ENCODE assay signal across 5 worm cellular contexts in the genomic region with DNA sequence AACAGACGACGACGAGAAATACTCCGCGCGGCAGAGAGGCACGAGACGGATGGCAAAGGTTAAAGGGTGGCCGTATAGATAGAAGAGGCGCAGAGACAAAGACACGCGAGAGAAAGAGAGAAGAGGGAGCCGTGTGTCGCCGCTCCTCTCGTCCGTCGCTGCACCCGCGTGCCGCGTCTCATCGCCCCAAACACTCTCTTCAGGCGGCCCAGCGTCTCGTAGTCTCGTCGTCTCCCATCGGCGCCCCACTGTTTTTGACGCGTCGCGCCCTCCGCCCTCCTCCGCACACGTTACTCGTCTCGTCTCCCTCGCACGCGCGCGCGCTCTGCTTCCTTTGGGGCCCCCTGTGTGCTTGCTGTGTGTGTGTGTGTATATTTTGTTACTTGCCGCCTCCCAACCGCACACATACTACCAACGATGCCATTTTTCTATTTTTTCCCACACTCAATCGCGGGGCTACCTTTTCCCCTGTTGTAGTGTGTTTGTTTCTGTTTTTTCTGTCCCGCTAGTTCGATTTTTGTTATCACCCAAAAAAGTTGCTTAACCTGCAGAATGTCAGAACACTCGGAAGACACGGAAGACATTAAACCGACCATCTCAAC.
TF ChIP-seq lines count a peak whose summit lies in the region.

A gene (plus strand): TSS at position 552 of the 602 bp plus-strand sequence.

TF ChIP-seq in whole organism, L1 larva, 84 proteins besides CTCF, POLR2A, EP300 and RAD21 (continues in another document):
- TF ChIP-seq lin-14 (GFP tag; optimal IDR thresholded peaks at IDR 0.05; lab: Kevin White, UChicago) (peak; percentile 84), ceh-88 (GFP tag; IDR thresholded peaks at IDR 0.05; lab: Robert Waterston, UW) (no peak), nhr-12 (tag; optimal IDR thresholded peaks at IDR 0.05; lab: Kevin White, UChicago) (no peak), aly-2 (tag; optimal IDR thresholded peaks at IDR 0.05; lab: Kevin White, UChicago) (no peak), aha-1 (tag; optimal IDR thresholded peaks at IDR 0.05; lab: Kevin White, UChicago) (no peak), fkh-10 (GFP tag; optimal IDR thresholded peaks at IDR 0.05; lab: Kevin White, UChicago) (peak; percentile 26), efl-3 (GFP tag; optimal IDR thresholded peaks at IDR 0.05; lab: Kevin White, UChicago) (peak; percentile 9), nhr-84 (tag; optimal IDR thresholded peaks at IDR 0.05; lab: Kevin White, UChicago) (no peak), nhr-11 (tag; optimal IDR thresholded peaks at IDR 0.05; lab: Kevin White, UChicago) (no peak), nhr-76 (tag; optimal IDR thresholded peaks at IDR 0.05; lab: Kevin White, UChicago) (no peak), unc-98 (GFP tag; IDR thresholded peaks at IDR 0.05; lab: Robert Waterston, UW) (no peak), ztf-11 (tag; optimal IDR thresholded peaks at IDR 0.05; lab: Kevin White, UChicago) (peak in 1 of 2 experiments; percentile 18), nhr-237 (tag; optimal IDR thresholded peaks at IDR 0.05; lab: Kevin White, UChicago) (no peak), nhr-47 (tag; optimal IDR thresholded peaks at IDR 0.05; lab: Kevin White, UChicago) (peak; percentile 79), hlh-4 (tag; optimal IDR thresholded peaks at IDR 0.05; lab: Kevin White, UChicago) (no peak), elt-2 (tag; optimal IDR thresholded peaks at IDR 0.05; lab: Kevin White, UChicago) (peak; percentile 38), ceh-63 (GFP tag; optimal IDR thresholded peaks at IDR 0.05; lab: Kevin White, UChicago) (no peak)

TF ChIP-seq in whole organism, L3 larva, 47 proteins besides CTCF, POLR2A, EP300 and RAD21 (continues in another document):
- TF ChIP-seq ama-1 (optimal IDR thresholded peaks at IDR 0.05; lab: Kevin White, UChicago), result no peak
- peak; percentile 2 for TF ChIP-seq R02D3.7 (tag; optimal IDR thresholded peaks at IDR 0.05; lab: Kevin White, UChicago)
- no peak for TF ChIP-seq egl-5 (tag; optimal IDR thresholded peaks at IDR 0.05; lab: Kevin White, UChicago)
- TF ChIP-seq elt-1 (tag; optimal IDR thresholded peaks at IDR 0.05; lab: Kevin White, UChicago), result no peak
- no peak for TF ChIP-seq skn-1 (tag; optimal IDR thresholded peaks at IDR 0.05; lab: Kevin White, UChicago)
- no peak for TF ChIP-seq nhr-67 (tag; optimal IDR thresholded peaks at IDR 0.05; lab: Kevin White, UChicago)
- peak; percentile 49 for TF ChIP-seq pha-4 (tag; optimal IDR thresholded peaks at IDR 0.05; lab: Kevin White, UChicago)
- no peak for TF ChIP-seq nhr-11 (tag; optimal IDR thresholded peaks at IDR 0.05; lab: Kevin White, UChicago)
- peak; percentile 66 for TF ChIP-seq lsy-12 (tag; optimal IDR thresholded peaks at IDR 0.05; lab: Kevin White, UChicago)
- TF ChIP-seq lin-39 (tag; optimal IDR thresholded peaks at IDR 0.05; lab: Kevin White, UChicago), result peak; percentile 64
- TF ChIP-seq mdl-1 (tag; optimal IDR thresholded peaks at IDR 0.05; lab: Kevin White, UChicago), result peak; percentile 65
- TF ChIP-seq ztf-4 (tag; optimal IDR thresholded peaks at IDR 0.05; lab: Kevin White, UChicago), result no peak
- no peak for TF ChIP-seq nhr-12 (tag; optimal IDR thresholded peaks at IDR 0.05; lab: Kevin White, UChicago)
- no peak for TF ChIP-seq ZK546.5 (tag; optimal IDR thresholded peaks at IDR 0.05; lab: Kevin White, UChicago)
- TF ChIP-seq nhr-77 (tag; optimal IDR thresholded peaks at IDR 0.05; lab: Kevin White, UChicago), result no peak
- no peak for TF ChIP-seq aly-2 (tag; optimal IDR thresholded peaks at IDR 0.05; lab: Kevin White, UChicago)
- no peak for TF ChIP-seq unc-39 (tag; optimal IDR thresholded peaks at IDR 0.05; lab: Kevin White, UChicago)
- no peak for TF ChIP-seq zag-1 (tag; optimal IDR thresholded peaks at IDR 0.05; lab: Kevin White, UChicago)
- no peak for TF ChIP-seq eor-1 (tag; optimal IDR thresholded peaks at IDR 0.05; lab: Kevin White, UChicago)

TF ChIP-seq in whole organism, early embryonic, 17 proteins besides CTCF, POLR2A, EP300 and RAD21:
- TF ChIP-seq hnd-1 (tag; optimal IDR thresholded peaks at IDR 0.05; lab: Kevin White, UChicago) (no peak), tbx-11 (GFP tag; IDR thresholded peaks at IDR 0.05; lab: Robert Waterston, UW) (0 out of 2 replicates have a peak, but pooled peaks have one; percentile 21), aly-1 (tag; optimal IDR thresholded peaks at IDR 0.05; lab: Kevin White, UChicago) (no peak), F13C5.2 (tag; optimal IDR thresholded peaks at IDR 0.05; lab: Kevin White, UChicago) (peak; percentile 30)
TF ChIP-seq in whole organism, early embryonic: peak in this region for 2.

TF ChIP-seq in whole organism, midembryonic, 9 proteins besides CTCF, POLR2A, EP300 and RAD21:
- TF ChIP-seq cog-1 (tag; optimal IDR thresholded peaks at IDR 0.05; lab: Kevin White, UChicago) (peak; percentile 12), med-1 (GFP tag; optimal IDR thresholded peaks at IDR 0.05; lab: Kevin White, UChicago; ENCODE audit: insufficient read depth) (no peak), ztf-23 (GFP tag; IDR thresholded peaks at IDR 0.05; lab: Robert Waterston, UW) (no peak), T22C8.4 (GFP tag; IDR thresholded peaks at IDR 0.05; lab: Robert Waterston, UW) (no peak), klf-2 (GFP tag; conservative IDR thresholded peaks at IDR 0.05; lab: Robert Waterston, UW) (no peak), tab-1 (GFP tag; IDR thresholded peaks at IDR 0.05; lab: Robert Waterston, UW) (no peak), flt-1 (GFP tag; IDR thresholded peaks at IDR 0.05; lab: Robert Waterston, UW) (peak; percentile 18; the same call in 1 of the 2 replicates), ref-1 (GFP tag; conservative IDR thresholded peaks at IDR 0.05; lab: Robert Waterston, UW) (0 out of 2 replicates have a peak, but pooled peaks have one; percentile 6), ztf-29 (GFP tag; IDR thresholded peaks at IDR 0.05; lab: Robert Waterston, UW) (no peak)
TF ChIP-seq in whole organism, midembryonic: peak in this region for 3.

TF ChIP-seq in whole organism, young adult, 124 proteins besides CTCF, POLR2A, EP300 and RAD21 (continues in another document):
- TF ChIP-seq dpl-1 (GFP tag; optimal IDR thresholded peaks at IDR 0.05; lab: Kevin White, UChicago), result no peak
- TF ChIP-seq tbp1 (GFP tag; optimal IDR thresholded peaks at IDR 0.05; lab: Kevin White, UChicago), result peak; percentile 20
- TF ChIP-seq K12H6.12 (tag; optimal IDR thresholded peaks at IDR 0.05; lab: Kevin White, UChicago), result peak; percentile 62
- peak; percentile 58; the same call in 1 of the 2 replicates for TF ChIP-seq pbrm-1 (GFP tag; IDR thresholded peaks at IDR 0.05; lab: Robert Waterston, UW)
- TF ChIP-seq attf-3 (GFP tag; conservative IDR thresholded peaks at IDR 0.05; lab: Robert Waterston, UW), result 0 out of 2 replicates have a peak, but pooled peaks have one; percentile 10
- TF ChIP-seq hmg-20 (GFP tag; IDR thresholded peaks at IDR 0.05; lab: Robert Waterston, UW), result 0 out of 2 replicates have a peak, but pooled peaks have one; percentile 2
- no peak for TF ChIP-seq rpc-1 (optimal IDR thresholded peaks at IDR 0.05; lab: Kevin White, UChicago)
- TF ChIP-seq rpc-1 (tag; optimal IDR thresholded peaks at IDR 0.05; lab: Kevin White, UChicago), result no peak
- no peak for TF ChIP-seq repo-1 (tag; optimal IDR thresholded peaks at IDR 0.05; lab: Kevin White, UChicago)
- no peak for TF ChIP-seq nhr-27 (tag; optimal IDR thresholded peaks at IDR 0.05; lab: Kevin White, UChicago)
- TF ChIP-seq ceh-79 (tag; optimal IDR thresholded peaks at IDR 0.05; lab: Kevin White, UChicago), result peak; percentile 15
- TF ChIP-seq lin-40 (tag; optimal IDR thresholded peaks at IDR 0.05; lab: Kevin White, UChicago), result peak; percentile 70
- no peak for TF ChIP-seq lin-35 (GFP tag; optimal IDR thresholded peaks at IDR 0.05; lab: Kevin White, UChicago)
- no peak for TF ChIP-seq tbx-9 (tag; optimal IDR thresholded peaks at IDR 0.05; lab: Kevin White, UChicago; ENCODE audit: borderline replicate concordance)
- TF ChIP-seq ztf-18 (tag; optimal IDR thresholded peaks at IDR 0.05; lab: Kevin White, UChicago), result peak; percentile 23
- TF ChIP-seq hmg-1.2 (GFP tag; IDR thresholded peaks at IDR 0.05; lab: Robert Waterston, UW), result peak; percentile 75
- peak; percentile 91 for TF ChIP-seq cebp-2 (GFP tag; IDR thresholded peaks at IDR 0.05; lab: Robert Waterston, UW)
- TF ChIP-seq K11D2.4 (GFP tag; IDR thresholded peaks at IDR 0.05; lab: Robert Waterston, UW), result peak; percentile 48; the same call in 1 of the 2 replicates
- TF ChIP-seq nhr-80 (tag; optimal IDR thresholded peaks at IDR 0.05; lab: Kevin White, UChicago), result peak; percentile 34
- TF ChIP-seq C06A6.2 (GFP tag; conservative IDR thresholded peaks at IDR 0.05; lab: Robert Waterston, UW), result no peak
- peak; percentile 52; the same call in 1 of the 2 replicates for TF ChIP-seq let-526 (GFP tag; IDR thresholded peaks at IDR 0.05; lab: Robert Waterston, UW)
- TF ChIP-seq dox-1 (GFP tag; IDR thresholded peaks at IDR 0.05; lab: Robert Waterston, UW), result peak; percentile 76; the same call in 1 of the 2 replicates
- peak; percentile 73 for TF ChIP-seq mcd-1 (GFP tag; IDR thresholded peaks at IDR 0.05; lab: Robert Waterston, UW)
- peak; percentile 6; the same call in 1 of the 2 replicates for TF ChIP-seq C17E4.6 (GFP tag; IDR thresholded peaks at IDR 0.05; lab: Robert Waterston, UW)
- TF ChIP-seq ceh-100 (GFP tag; IDR thresholded peaks at IDR 0.05; lab: Robert Waterston, UW), result peak; percentile 15; the same call in 1 of the 2 replicates
- peak; percentile 29 for TF ChIP-seq lin-54 (GFP tag; optimal IDR thresholded peaks at IDR 0.05; lab: Kevin White, UChicago)
- peak; percentile 97 for TF ChIP-seq egrh-3 (GFP tag; IDR thresholded peaks at IDR 0.05; lab: Robert Waterston, UW)
- peak; percentile 99 for TF ChIP-seq zfh-2 (GFP tag; conservative IDR thresholded peaks at IDR 0.05; lab: Robert Waterston, UW)
- peak; percentile 29 for TF ChIP-seq die-1 (tag; optimal IDR thresholded peaks at IDR 0.05; lab: Kevin White, UChicago)
- 0 out of 2 replicates have a peak, but pooled peaks have one; percentile 39 for TF ChIP-seq egl-44 (GFP tag; IDR thresholded peaks at IDR 0.05; lab: Robert Waterston, UW)
- TF ChIP-seq ceh-27 (GFP tag; optimal IDR thresholded peaks at IDR 0.05; lab: Kevin White, UChicago), result peak; percentile 53
- peak; percentile 12 for TF ChIP-seq B0035.1 (tag; optimal IDR thresholded peaks at IDR 0.05; lab: Kevin White, UChicago)
- peak; percentile 57 for TF ChIP-seq mel-28 (tag; optimal IDR thresholded peaks at IDR 0.05; lab: Kevin White, UChicago; ENCODE audit: borderline replicate concordance)
- TF ChIP-seq let-607 (tag; optimal IDR thresholded peaks at IDR 0.05; lab: Kevin White, UChicago), result peak in 1 of 2 experiments; percentile 13
- TF ChIP-seq F39B2.1 (GFP tag; IDR thresholded peaks at IDR 0.05; lab: Robert Waterston, UW), result no peak
- no peak for TF ChIP-seq lir-1 (GFP tag; conservative IDR thresholded peaks at IDR 0.05; lab: Robert Waterston, UW)
- no peak for TF ChIP-seq cebp-1 (GFP tag; IDR thresholded peaks at IDR 0.05; lab: Robert Waterston, UW)
- peak; percentile 83 for TF ChIP-seq cebp-1 (tag; optimal IDR thresholded peaks at IDR 0.05; lab: Kevin White, UChicago)
